Worm (Caenorhabditis elegans): Measurements from ENCODE around the gene rps-24.

DNA sequence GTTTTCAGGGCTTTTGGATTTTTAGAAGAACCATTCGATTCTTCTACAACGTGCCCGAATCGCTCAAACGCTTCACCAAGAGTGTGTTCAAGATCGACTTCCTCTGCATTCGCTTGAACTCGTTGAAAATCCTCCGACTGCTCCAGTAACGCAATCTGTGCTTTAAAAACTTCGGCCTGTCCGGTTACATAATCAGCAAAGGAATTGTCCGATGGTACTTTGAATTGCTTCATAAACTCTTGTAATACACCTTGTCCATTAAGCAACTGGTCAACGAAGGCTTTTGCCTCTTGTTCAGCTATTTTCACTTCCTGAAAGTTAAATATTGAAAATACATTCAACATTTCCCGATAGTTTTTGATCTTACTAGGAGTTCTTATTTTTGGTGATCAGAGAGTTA lies 35.0 kb downstream of the rps-24 start:
- no peak for TF ChIP-seq flt-1 (GFP tag; IDR thresholded peaks at IDR 0.05)
- no peak for TF ChIP-seq ztf-29 (GFP tag; IDR thresholded peaks at IDR 0.05)
- no peak for TF ChIP-seq T22C8.4 (GFP tag; IDR thresholded peaks at IDR 0.05)
- no peak for TF ChIP-seq med-1 (GFP tag; optimal IDR thresholded peaks at IDR 0.05; ENCODE audit: insufficient read depth)
- TF ChIP-seq ref-1 (GFP tag; conservative IDR thresholded peaks at IDR 0.05) = no peak
- no peak for TF ChIP-seq ztf-23 (GFP tag; IDR thresholded peaks at IDR 0.05)
- TF ChIP-seq tab-1 (GFP tag; IDR thresholded peaks at IDR 0.05) = no peak
- TF ChIP-seq klf-2 (GFP tag; conservative IDR thresholded peaks at IDR 0.05) = no peak
